Fruit fly (Drosophila melanogaster) whole organism, wandering third instar larva: ENCODE measurements around the gene TTLL4A.

Source experiments
- Abd-B ChIP-seq: fragments of >200 bp; optimal IDR thresholded peaks from 2 replicates; lab custom pipeline; 2017; ENCODE audit warnings: missing biosample characterization, missing genetic modification characterization
- CG32264 ChIP-seq: fragments of 200-800 bp; sonication (Bioruptor generic); optimal IDR thresholded peaks from 2 replicates; lab custom pipeline; 2016; ENCODE audit warnings: missing biosample characterization, missing genetic modification characterization
- CG9705 ChIP-seq: fragments of 200-800 bp; sonication (Bioruptor generic); optimal IDR thresholded peaks from 2 replicates; lab custom pipeline; 2018; ENCODE audit warnings: missing biosample characterization, mild to moderate bottlenecking, missing genetic modification characterization
- CrebA ChIP-seq: fragments of 200-800 bp; sonication (Bioruptor generic); optimal IDR thresholded peaks from 2 replicates; lab custom pipeline; 2016; ENCODE audit warnings: missing biosample characterization, mild to moderate bottlenecking, missing genetic modification characterization, borderline replicate concordance
- Dfd ChIP-seq: fragments of >200 bp; optimal IDR thresholded peaks from 2 replicates; lab custom pipeline; 2017; ENCODE audit warnings: missing biosample characterization, missing genetic modification characterization
- Dif ChIP-seq: fragments of 200-275, 200-300 bp; sonication (Bioruptor generic); optimal IDR thresholded peaks from 2 replicates; lab custom pipeline; 2018; ENCODE audit warnings: missing biosample characterization, missing genetic modification characterization; ENCODE audit not compliant: partially characterized antibody
- GATAd ChIP-seq: sonication (Bioruptor generic); optimal IDR thresholded peaks from 2 replicates; lab custom pipeline; 2016; ENCODE audit warnings: missing biosample characterization, missing genetic modification characterization
- HLH106 ChIP-seq: fragments of 200-800 bp; optimal IDR thresholded peaks from 3 replicates; lab custom pipeline; 2019; ENCODE audit warnings: missing biosample characterization, mild to moderate bottlenecking, missing genetic modification characterization, moderate library complexity
- Hnf4 ChIP-seq: fragments of 200-800 bp; sonication (Bioruptor generic); optimal IDR thresholded peaks from 2 replicates; lab custom pipeline; 2016; ENCODE audit warnings: missing biosample characterization, mild to moderate bottlenecking, missing genetic modification characterization
- Hr78 ChIP-seq: fragments of >200 bp; optimal IDR thresholded peaks from 2 replicates; lab custom pipeline; 2017; ENCODE audit warnings: missing biosample characterization, missing genetic modification characterization
- Hr83 ChIP-seq: fragments of 200-300 bp; sonication (Bioruptor generic); optimal IDR thresholded peaks from 2 replicates; lab custom pipeline; 2016; ENCODE audit warnings: missing biosample characterization, mild to moderate bottlenecking, missing genetic modification characterization, moderate library complexity; ENCODE audit not compliant: poor library complexity, severe bottlenecking
- Jra ChIP-seq: sonication (Bioruptor generic); optimal IDR thresholded peaks from 2 replicates; lab custom pipeline; 2016; ENCODE audit warnings: missing biosample characterization, missing genetic modification characterization
- Mio ChIP-seq: sonication (Bioruptor generic); optimal IDR thresholded peaks from 2 replicates; lab custom pipeline; 2016; ENCODE audit warnings: missing biosample characterization, missing genetic modification characterization
- Myc ChIP-seq: fragments of >200 bp; optimal IDR thresholded peaks from 2 replicates; lab custom pipeline; 2017
- N ChIP-seq: fragments of >200 bp; optimal IDR thresholded peaks from 2 replicates; lab custom pipeline; 2018; ENCODE audit warnings: missing biosample characterization, missing external identifiers, missing genetic modification characterization
- OdsH ChIP-seq: fragments of 200-800 bp; sonication (Bioruptor generic); optimal IDR thresholded peaks from 2 replicates; lab custom pipeline; 2016; ENCODE audit warnings: missing biosample characterization, mild to moderate bottlenecking, missing genetic modification characterization
- Rel ChIP-seq, 2 experiments: fragments of 200-800 bp; sonication (Bioruptor generic) in 1 of 2; optimal IDR thresholded peaks; 2 replicates in 1 of 2; 3 replicates in 1 of 2; lab custom pipeline; 2016 to 2019; ENCODE audit warnings: mild to moderate bottlenecking in 2 of 2, missing biosample characterization in 2 of 2, missing genetic modification characterization in 2 of 2, moderate library complexity in 1 of 2
- Sp1 ChIP-seq: fragments of 200-800 bp; sonication (Bioruptor generic); optimal IDR thresholded peaks from 3 replicates; lab custom pipeline; 2019; ENCODE audit warnings: missing biosample characterization, mild to moderate bottlenecking, missing genetic modification characterization, moderate library complexity
- Vsx2 ChIP-seq: fragments of 200-300, 225-300 bp; sonication (Bioruptor generic); optimal IDR thresholded peaks from 2 replicates; lab custom pipeline; 2018; ENCODE audit warnings: missing biosample characterization, missing genetic modification characterization; ENCODE audit not compliant: partially characterized antibody
- br ChIP-seq: fragments of 200-800 bp; sonication (Bioruptor generic); optimal IDR thresholded peaks from 2 replicates; lab custom pipeline; 2016; ENCODE audit warnings: missing biosample characterization, missing genetic modification characterization
- brk ChIP-seq: fragments of 200-800 bp; sonication (Bioruptor generic); optimal IDR thresholded peaks from 2 replicates; lab custom pipeline; 2016; ENCODE audit warnings: missing biosample characterization, mild to moderate bottlenecking, missing genetic modification characterization
- dl ChIP-seq, 2 experiments: fragments of 175-275, 200-275 bp in 1 of 2; fragments of 200-275 bp in 1 of 2; sonication (Bioruptor generic); optimal IDR thresholded peaks; lab custom pipeline; 2018; ENCODE audit warnings: mild to moderate bottlenecking in 2 of 2, missing biosample characterization in 2 of 2, missing genetic modification characterization in 2 of 2, moderate library complexity in 2 of 2; ENCODE audit not compliant: partially characterized antibody in 2 of 2, insufficient read depth in 1 of 2
- dmrt93B ChIP-seq: fragments of 200-800 bp; sonication (Bioruptor generic); optimal IDR thresholded peaks from 2 replicates; lab custom pipeline; 2018; ENCODE audit warnings: missing biosample characterization, mild to moderate bottlenecking, missing genetic modification characterization
- dsf ChIP-seq: sonication (Bioruptor generic); optimal IDR thresholded peaks from 2 replicates; lab custom pipeline; 2016; ENCODE audit warnings: missing biosample characterization, missing genetic modification characterization, borderline replicate concordance
- ey ChIP-seq: fragments of 200-800 bp; sonication (Bioruptor generic); optimal IDR thresholded peaks from 2 replicates; lab custom pipeline; 2016; ENCODE audit warnings: missing biosample characterization, missing genetic modification characterization
- foxo ChIP-seq, 2 experiments: fragments of 200-800 bp; sonication (Bioruptor generic); optimal IDR thresholded peaks; 2 replicates in 1 of 2; 3 replicates in 1 of 2; lab custom pipeline; 2016 to 2017; ENCODE audit warnings: missing biosample characterization in 2 of 2, missing genetic modification characterization in 2 of 2
- fru ChIP-seq: fragments of 200-800 bp; sonication (Bioruptor generic); optimal IDR thresholded peaks from 3 replicates; lab custom pipeline; 2016; ENCODE audit warnings: missing biosample characterization, mild to moderate bottlenecking, missing genetic modification characterization
- h ChIP-seq: fragments of 200-800 bp; sonication (Bioruptor generic); optimal IDR thresholded peaks from 3 replicates; lab custom pipeline; 2016; ENCODE audit warnings: missing biosample characterization, mild to moderate bottlenecking, missing genetic modification characterization
- jim ChIP-seq: fragments of 175-275, 200-325 bp; sonication (Bioruptor generic); optimal IDR thresholded peaks from 2 replicates; lab custom pipeline; 2016; ENCODE audit warnings: missing biosample characterization, mild to moderate bottlenecking, missing genetic modification characterization
- lola ChIP-seq: fragments of >200 bp; optimal IDR thresholded peaks from 2 replicates; lab custom pipeline; 2017; ENCODE audit warnings: missing biosample characterization, missing genetic modification characterization
- pan ChIP-seq: fragments of >200 bp; optimal IDR thresholded peaks from 2 replicates; lab custom pipeline; 2017
- psq ChIP-seq: fragments of 200-800 bp; sonication (Bioruptor generic); optimal IDR thresholded peaks from 3 replicates; lab custom pipeline; 2017; ENCODE audit warnings: missing biosample characterization, mild to moderate bottlenecking, missing genetic modification characterization, moderate library complexity
- rgr ChIP-seq: fragments of 200-800 bp; sonication (Bioruptor generic); optimal IDR thresholded peaks from 3 replicates; lab custom pipeline; 2016; ENCODE audit warnings: missing biosample characterization, mild to moderate bottlenecking, missing genetic modification characterization
- sage ChIP-seq: fragments of 200-800 bp; sonication (Bioruptor generic); optimal IDR thresholded peaks from 2 replicates; lab custom pipeline; 2016; ENCODE audit warnings: missing biosample characterization, mild to moderate bottlenecking, missing genetic modification characterization
- sv ChIP-seq: fragments of 200-800 bp; sonication (Bioruptor generic); optimal IDR thresholded peaks from 3 replicates; lab custom pipeline; 2016; ENCODE audit warnings: missing biosample characterization, missing genetic modification characterization
- tai ChIP-seq: sonication (Bioruptor generic); optimal IDR thresholded peaks from 2 replicates; lab custom pipeline; 2016; ENCODE audit warnings: missing biosample characterization, missing genetic modification characterization
- usp ChIP-seq: fragments of >200 bp; optimal IDR thresholded peaks from 2 replicates; lab custom pipeline; 2017; ENCODE audit warnings: missing biosample characterization, missing genetic modification characterization
- woc ChIP-seq: sonication (Bioruptor generic); optimal IDR thresholded peaks from 2 replicates; lab custom pipeline; 2016; ENCODE audit warnings: missing biosample characterization, mild to moderate bottlenecking, missing genetic modification characterization

Gene TTLL4A

dm6 chr2L:11015320-11015719 lies 26.1 kb downstream of the TTLL4A start, which contains the start of gene Acp32CD:
Acp32CD (plus strand) TSS chr2L:11015620.
- TF ChIP-seq Myc = no peak
- no peak for TF ChIP-seq br (GFP tag; lab: Kevin White, UChicago)
- TF ChIP-seq, all 38 proteins: peak for 0

dm6 chr2L:11016695-11017094 lies 27.5 kb downstream of the TTLL4A start, which contains the start of gene CG14913:
CG14913 (plus strand) TSS chr2L:11016995.
- no peak for TF ChIP-seq GATAd (GFP tag; lab: Kevin White, UChicago)
- TF ChIP-seq Hr78 (GFP tag; lab: Kevin White, UChicago) = no peak
- no peak for TF ChIP-seq rgr (GFP tag; lab: Kevin White, UChicago)

DNA sequence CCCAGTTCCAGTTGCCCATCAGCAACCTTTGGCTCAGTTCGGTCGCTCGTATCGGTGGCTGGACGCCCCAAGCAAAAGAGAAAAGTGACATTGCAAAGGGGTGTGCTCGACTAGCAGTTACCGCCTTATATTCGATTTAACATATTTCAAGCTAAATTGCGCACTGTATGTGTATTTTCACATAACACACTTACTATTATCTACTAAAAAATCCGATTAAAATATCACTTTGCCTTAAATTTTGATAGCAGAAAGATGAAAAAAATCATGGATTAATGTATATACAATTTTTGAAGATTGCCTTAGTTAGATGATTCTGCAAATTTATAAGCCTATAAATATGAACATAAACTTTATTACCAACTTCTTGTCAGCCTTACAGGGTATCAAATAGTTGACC lies 32.4 kb downstream of the TTLL4A start:
- TF ChIP-seq Myc = no peak
- TF ChIP-seq HLH106 (tag; lab: Kevin White, UChicago) = no peak
- TF ChIP-seq pan = no peak
- TF ChIP-seq CG32264 (GFP tag; lab: Kevin White, UChicago) = no peak
- no peak for TF ChIP-seq br (GFP tag; lab: Kevin White, UChicago)
- TF ChIP-seq ey (GFP tag; lab: Kevin White, UChicago) = peak; percentile 1
- no peak for TF ChIP-seq Mio (GFP tag; lab: Kevin White, UChicago)
- TF ChIP-seq h = peak; percentile 24
- no peak for TF ChIP-seq Sp1
- peak; percentile 41 for TF ChIP-seq OdsH (GFP tag; lab: Kevin White, UChicago)
- no peak for TF ChIP-seq tai (GFP tag; lab: Kevin White, UChicago)
- no peak for TF ChIP-seq sv (GFP tag; lab: Kevin White, UChicago)
- no peak for TF ChIP-seq N (GFP tag; lab: Kevin White, UChicago)
- TF ChIP-seq Vsx2 (GFP tag; lab: Kevin White, UChicago) = no peak
- no peak for TF ChIP-seq jim (GFP tag; lab: Kevin White, UChicago)
- no peak for TF ChIP-seq Dif (GFP tag; lab: Kevin White, UChicago)
- peak; percentile 25 for TF ChIP-seq fru
- TF ChIP-seq Rel (GFP tag; optimal IDR thresholded peaks at IDR 0.05; lab: Kevin White, UChicago) = no peak
- no peak for TF ChIP-seq Rel (tag; optimal IDR thresholded peaks at IDR 0.05; lab: Kevin White, UChicago)
- no peak for TF ChIP-seq CrebA (GFP tag; lab: Kevin White, UChicago)
- no peak for TF ChIP-seq Abd-B (GFP tag; lab: Kevin White, UChicago)
- TF ChIP-seq foxo (GFP tag; optimal IDR thresholded peaks at IDR 0.05; lab: Kevin White, UChicago) = peak in 1 of 2 experiments; percentile 31
- TF ChIP-seq Dfd (GFP tag; lab: Kevin White, UChicago) = no peak
- peak; percentile 29 for TF ChIP-seq psq (GFP tag; lab: Kevin White, UChicago)
- no peak for TF ChIP-seq CG9705 (GFP tag; lab: Kevin White, UChicago)
- no peak for TF ChIP-seq sage (GFP tag; lab: Kevin White, UChicago)
- TF ChIP-seq Hnf4 (GFP tag; lab: Kevin White, UChicago) = no peak
- TF ChIP-seq usp = no peak
- TF ChIP-seq dsf (GFP tag; lab: Kevin White, UChicago) = no peak
- no peak for TF ChIP-seq dl (GFP tag; optimal IDR thresholded peaks at IDR 0.05; lab: Kevin White, UChicago; ENCODE audit: insufficient read depth in 1 of 2, partially characterized antibody in 2 of 2)
- TF ChIP-seq Jra (GFP tag; lab: Kevin White, UChicago) = no peak
- peak; percentile 16 for TF ChIP-seq dmrt93B (GFP tag; lab: Kevin White, UChicago)
- no peak for TF ChIP-seq Hr83 (GFP tag; lab: Kevin White, UChicago)
- no peak for TF ChIP-seq brk (GFP tag; lab: Kevin White, UChicago)
- no peak for TF ChIP-seq rgr (GFP tag; lab: Kevin White, UChicago)
- TF ChIP-seq lola = no peak
- TF ChIP-seq GATAd (GFP tag; lab: Kevin White, UChicago) = no peak
- TF ChIP-seq Hr78 (GFP tag; lab: Kevin White, UChicago) = no peak
- TF ChIP-seq woc (GFP tag; lab: Kevin White, UChicago) = peak; percentile 66
